Worm (Caenorhabditis elegans) whole organism, L4 larva: Measurements from ENCODE around the gene fbxa-157.

Experiments
- F44E2.7 ChIP-seq: fragments of 200-800 bp; sonication (Bioruptor generic); IDR thresholded peaks from 2 replicates; pipeline ENCODE4 v2.1.2; 2022; ENCODE audit warnings: missing genetic modification characterization, missing compliant biosample characterization
- R02D3.7 ChIP-seq: fragments of 150-350 bp; sonication (generic microtip); optimal IDR thresholded peaks from 3 replicates; lab custom pipeline; 2014; ENCODE audit warnings: missing biosample characterization, missing genetic modification characterization
- T26A8.4 ChIP-seq: fragments of 200-800 bp; sonication (Bioruptor generic); IDR thresholded peaks from 2 replicates; pipeline ENCODE4 v1.3.6; 2022; ENCODE audit warnings: missing genetic modification characterization, missing compliant biosample characterization
- aha-1 ChIP-seq: fragments of 150-350 bp; peaks from one replicate; lab custom pipeline; 2014; ENCODE audit warnings: missing biosample characterization, missing genetic modification characterization
- arid-1 ChIP-seq: fragments of 200-800 bp; sonication (Bioruptor generic); conservative IDR thresholded peaks from 2 replicates; pipeline ENCODE4 v1.3.6; 2022; ENCODE audit warnings: missing genetic modification reagents, missing genetic modification characterization, missing compliant biosample characterization
- attf-4 ChIP-seq: sonication (generic microtip); optimal IDR thresholded peaks from 3 replicates; lab custom pipeline; 2017; ENCODE audit warnings: missing biosample characterization, missing genetic modification characterization
- ceh-44 ChIP-seq: fragments of 200-800 bp; sonication (Bioruptor generic); IDR thresholded peaks from 2 replicates; pipeline ENCODE4 v1.3.6; 2022; ENCODE audit warnings: missing genetic modification reagents, missing genetic modification characterization, missing compliant biosample characterization
- ceh-62 ChIP-seq: sonication (generic microtip); optimal IDR thresholded peaks from 2 replicates; lab custom pipeline; 2017; ENCODE audit warnings: missing biosample characterization, missing genetic modification characterization
- ces-1 ChIP-seq: fragments of 150-350 bp; sonication (generic microtip); optimal IDR thresholded peaks from 4 replicates; lab custom pipeline; 2014; ENCODE audit warnings: missing biosample characterization, missing genetic modification reagents, missing genetic modification characterization
- daf-16 ChIP-seq, 3 experiments: sonication (generic microtip); optimal IDR thresholded peaks; 2 replicates each; lab custom pipeline; 2016 to 2017; ENCODE audit warnings: missing genetic modification characterization in 3 of 3, missing genetic modification reagents in 3 of 3, mild to moderate bottlenecking in 2 of 3, missing compliant biosample characterization in 2 of 3, missing biosample characterization in 1 of 3, moderate library complexity in 1 of 3
- dmd-8 ChIP-seq: fragments of 200-800 bp; sonication (Bioruptor generic); IDR thresholded peaks from 2 replicates; pipeline ENCODE4 v1.3.6; 2022; ENCODE audit warnings: missing genetic modification characterization, missing compliant biosample characterization
- egl-43 ChIP-seq: fragments of 200-800 bp; sonication (Bioruptor generic); IDR thresholded peaks from 2 replicates; pipeline ENCODE4 v1.3.6; 2022; ENCODE audit warnings: missing genetic modification reagents, missing genetic modification characterization, missing compliant biosample characterization
- fkh-10 ChIP-seq: fragments of 150-350 bp; optimal IDR thresholded peaks from 2 replicates; lab custom pipeline; 2014; ENCODE audit warnings: missing biosample characterization, missing genetic modification reagents, missing genetic modification characterization
- fos-1 ChIP-seq: fragments of 150-350 bp; optimal IDR thresholded peaks from 2 replicates; lab custom pipeline; 2014; ENCODE audit warnings: missing biosample characterization, missing genetic modification characterization
- gei-8 ChIP-seq: fragments of 200-800 bp; sonication (Bioruptor generic); optimal IDR thresholded peaks from 2 replicates; lab custom pipeline; 2018; ENCODE audit warnings: mild to moderate bottlenecking, missing genetic modification characterization, missing compliant biosample characterization
- hmg-1.1 ChIP-seq: fragments of 200-800 bp; sonication (Bioruptor generic); IDR thresholded peaks from 2 replicates; pipeline ENCODE4 v1.3.6; 2022; ENCODE audit warnings: missing genetic modification reagents, missing genetic modification characterization, missing compliant biosample characterization
- lin-1 ChIP-seq: fragments of 200-800 bp; sonication (Bioruptor generic); IDR thresholded peaks from 2 replicates; pipeline ENCODE4 v1.3.6; 2022; ENCODE audit warnings: missing genetic modification reagents, missing genetic modification characterization, missing compliant biosample characterization
- lin-13 ChIP-seq: fragments of 150-350 bp; optimal IDR thresholded peaks from 2 replicates; lab custom pipeline; 2014; ENCODE audit warnings: missing biosample characterization, missing genetic modification reagents, missing genetic modification characterization
- lin-38 ChIP-seq: fragments of 200-800 bp; sonication (Bioruptor generic); IDR thresholded peaks from 2 replicates; pipeline ENCODE4 v1.3.6; 2022; ENCODE audit warnings: missing genetic modification reagents, missing genetic modification characterization, missing compliant biosample characterization
- lir-3 ChIP-seq: sonication (generic microtip); optimal IDR thresholded peaks from 2 replicates; lab custom pipeline; 2016; ENCODE audit warnings: mild to moderate bottlenecking, missing genetic modification characterization, missing compliant biosample characterization
- lsy-2 ChIP-seq, 2 experiments: fragments of 150-350 bp in 1 of 2; sonication (generic microtip) in 1 of 2; optimal IDR thresholded peaks; 2 replicates each; lab custom pipeline; 2014 to 2017; ENCODE audit warnings: missing biosample characterization in 2 of 2, missing genetic modification characterization in 2 of 2
- mdl-1 ChIP-seq, 2 experiments: fragments of 150-350 bp in 1 of 2; sonication (generic microtip) in 1 of 2; optimal IDR thresholded peaks; 2 replicates each; lab custom pipeline; 2014 to 2017; ENCODE audit warnings: missing biosample characterization in 2 of 2, missing genetic modification characterization in 2 of 2
- mep-1 ChIP-seq: fragments of 150-350 bp; sonication (generic microtip); optimal IDR thresholded peaks from 3 replicates; lab custom pipeline; 2014; ENCODE audit warnings: missing biosample characterization, missing genetic modification characterization
- mes-2 ChIP-seq: sonication (generic microtip); optimal IDR thresholded peaks from 2 replicates; lab custom pipeline; 2016; ENCODE audit warnings: missing genotype, mild to moderate bottlenecking, missing genetic modification characterization, missing compliant biosample characterization; ENCODE audit not compliant: poor library complexity, severe bottlenecking
- mxl-2 ChIP-seq: fragments of 200-800 bp; sonication (Bioruptor generic); conservative IDR thresholded peaks from 2 replicates; pipeline ENCODE4 v1.3.6; 2022; ENCODE audit warnings: missing genetic modification reagents, missing genetic modification characterization, missing compliant biosample characterization
- mxl-3 ChIP-seq: fragments of 200-800 bp; sonication (Bioruptor generic); optimal IDR thresholded peaks from 2 replicates; lab custom pipeline; 2018; ENCODE audit warnings: mild to moderate bottlenecking, missing genetic modification characterization, missing compliant biosample characterization
- nhr-10 ChIP-seq: fragments of 150-350 bp; optimal IDR thresholded peaks from 2 replicates; lab custom pipeline; 2014; ENCODE audit warnings: missing biosample characterization, missing genetic modification characterization
- nhr-102 ChIP-seq: sonication (generic microtip); optimal IDR thresholded peaks from 2 replicates; lab custom pipeline; 2016; ENCODE audit warnings: mild to moderate bottlenecking, missing genetic modification characterization, moderate library complexity, missing compliant biosample characterization
- nhr-111 ChIP-seq: fragments of 200-800 bp; sonication (Bioruptor generic); optimal IDR thresholded peaks from 2 replicates; lab custom pipeline; 2018; ENCODE audit warnings: mild to moderate bottlenecking, missing genetic modification characterization, missing compliant biosample characterization
- nhr-237 ChIP-seq: sonication (generic microtip); optimal IDR thresholded peaks from 2 replicates; lab custom pipeline; 2017; ENCODE audit warnings: missing biosample characterization, missing genetic modification characterization
- nhr-28 ChIP-seq: fragments of 150-350 bp; optimal IDR thresholded peaks from 2 replicates; lab custom pipeline; 2014; ENCODE audit warnings: missing biosample characterization, missing genetic modification characterization
- nhr-42 ChIP-seq: fragments of 200-800 bp; sonication (Bioruptor generic); IDR thresholded peaks from 2 replicates; pipeline ENCODE4 v1.3.6; 2022; ENCODE audit warnings: missing genetic modification characterization, missing compliant biosample characterization
- nhr-6 ChIP-seq: fragments of 150-350 bp; optimal IDR thresholded peaks from 2 replicates; lab custom pipeline; 2014; ENCODE audit warnings: missing biosample characterization, missing genetic modification characterization
- nhr-76 ChIP-seq: fragments of 150-350 bp; optimal IDR thresholded peaks from 2 replicates; lab custom pipeline; 2014; ENCODE audit warnings: missing biosample characterization, missing genetic modification characterization
- pqm-1 ChIP-seq: sonication (generic microtip); optimal IDR thresholded peaks from 2 replicates; lab custom pipeline; 2017; ENCODE audit warnings: missing biosample characterization, missing genetic modification characterization
- rbr-2 ChIP-seq: sonication (generic microtip); optimal IDR thresholded peaks from 2 replicates; lab custom pipeline; 2016; ENCODE audit warnings: missing genotype, missing genetic modification characterization, missing compliant biosample characterization
- saeg-2 ChIP-seq: fragments of 200-800 bp; sonication (Bioruptor generic); IDR thresholded peaks from 2 replicates; pipeline ENCODE4 v1.3.6; 2022; ENCODE audit warnings: missing genetic modification reagents, missing genetic modification characterization, missing compliant biosample characterization
- skn-1 ChIP-seq: fragments of 150-350 bp; optimal IDR thresholded peaks from 2 replicates; lab custom pipeline; 2014; ENCODE audit warnings: missing biosample characterization, missing genetic modification characterization
- snpc-1.2 ChIP-seq: fragments of 200-800 bp; sonication (Bioruptor generic); IDR thresholded peaks from 2 replicates; pipeline ENCODE4 v1.3.6; 2022; ENCODE audit warnings: missing genetic modification reagents, missing genetic modification characterization, missing compliant biosample characterization
- snpc-4 ChIP-seq: fragments of 150-350 bp; optimal IDR thresholded peaks from 2 replicates; lab custom pipeline; 2014; ENCODE audit warnings: missing biosample characterization, missing genetic modification characterization
- spr-1 ChIP-seq: sonication (generic microtip); optimal IDR thresholded peaks from 2 replicates; lab custom pipeline; 2016; ENCODE audit warnings: mild to moderate bottlenecking, missing genetic modification characterization, missing compliant biosample characterization
- spr-3 ChIP-seq: fragments of 200-800 bp; sonication (Bioruptor generic); optimal IDR thresholded peaks from 2 replicates; lab custom pipeline; 2018; ENCODE audit warnings: mild to moderate bottlenecking, missing genetic modification characterization, missing compliant biosample characterization
- tra-1 ChIP-seq: fragments of 200-800 bp; sonication (Bioruptor generic); IDR thresholded peaks from 2 replicates; pipeline ENCODE4 v1.3.6; 2022; ENCODE audit warnings: missing genetic modification reagents, missing genetic modification characterization, missing compliant biosample characterization
- unc-130 ChIP-seq: sonication (generic microtip); optimal IDR thresholded peaks from 2 replicates; lab custom pipeline; 2016; ENCODE audit warnings: missing genetic modification reagents, missing genetic modification characterization, missing compliant biosample characterization
- unc-39 ChIP-seq: sonication (generic microtip); optimal IDR thresholded peaks from 2 replicates; lab custom pipeline; 2017; ENCODE audit warnings: missing biosample characterization, missing genetic modification characterization
- zag-1 ChIP-seq: fragments of 150-350 bp; optimal IDR thresholded peaks from 2 replicates; lab custom pipeline; 2014; ENCODE audit warnings: missing biosample characterization, missing genetic modification characterization
- zip-11 ChIP-seq: fragments of 200-800 bp; sonication (Bioruptor generic); IDR thresholded peaks from 2 replicates; pipeline ENCODE4 v1.3.6; 2022; ENCODE audit warnings: missing genetic modification characterization, missing compliant biosample characterization
- zip-2 ChIP-seq: fragments of 150-350 bp; optimal IDR thresholded peaks from 2 replicates; lab custom pipeline; 2014; ENCODE audit warnings: missing biosample characterization, missing genetic modification characterization

Gene fbxa-157

DNA sequence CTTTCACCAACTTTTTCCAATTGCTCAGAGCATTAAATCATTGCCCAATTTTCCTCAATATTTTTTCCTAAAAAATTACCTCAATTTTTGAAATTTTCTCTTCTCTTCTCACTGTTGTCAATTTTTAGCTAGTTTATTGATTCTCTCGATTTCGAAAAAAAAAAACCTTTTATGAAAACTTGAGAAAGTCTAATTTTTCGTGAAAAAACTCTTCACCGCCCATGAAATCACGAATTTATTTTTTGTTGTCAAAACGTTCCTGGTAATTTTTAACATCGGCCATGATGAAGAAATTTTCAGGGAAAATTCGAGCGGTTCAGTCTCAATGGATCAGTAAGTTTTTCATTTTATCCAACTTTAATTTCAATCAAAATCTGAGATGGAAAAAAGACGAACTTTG is at the start of gene fbxa-157:
Gene fbxa-157 (plus strand): TSS at position 301 of the 400 bp plus-strand sequence.
- TF ChIP-seq tra-1 (GFP tag; lab: Robert Waterston, UW) (no peak), unc-130 (no peak), aha-1 (peak; percentile 36)

- TF ChIP-seq arid-1 (no peak), nhr-102 (tag; lab: Kevin White, UChicago) (no peak), nhr-28 (tag; lab: Kevin White, UChicago) (no peak), unc-39 (no peak), lin-38 (no peak), ces-1 (GFP tag; lab: Kevin White, UChicago) (no peak), nhr-111 (GFP tag; lab: Kevin White, UChicago) (no peak), snpc-1.2 (GFP tag; lab: Robert Waterston, UW) (no peak), rbr-2 (tag; lab: Kevin White, UChicago) (no peak), nhr-10 (tag; lab: Kevin White, UChicago) (no peak), nhr-237 (no peak), pqm-1 (tag; lab: Kevin White, UChicago) (no peak), mxl-2 (GFP tag; lab: Robert Waterston, UW) (no peak), spr-1 (tag; lab: Kevin White, UChicago) (no peak), nhr-42 (GFP tag; lab: Robert Waterston, UW) (no peak), zip-11 (GFP tag; lab: Robert Waterston, UW) (no peak)
Measured at ce11 chrV:17855889-17856288, 43.7 kb upstream of the fbxa-157 start, which contains the start of gene tcc-1. TSS of gene tcc-1 (minus strand) at chrV:17855989.

- TF ChIP-seq lsy-2 (tag; optimal IDR thresholded peaks at IDR 0.05; lab: Kevin White, UChicago) (peak; percentile 81 to 85), dmd-8 (GFP tag; lab: Robert Waterston, UW) (no peak), snpc-4 (tag; lab: Kevin White, UChicago) (peak; percentile 20), attf-4 (tag; lab: Kevin White, UChicago) (no peak), tra-1 (GFP tag; lab: Robert Waterston, UW) (peak; percentile 33; the same call in 1 of the 2 replicates), zag-1 (tag; lab: Kevin White, UChicago) (peak; percentile 10), lin-38 (peak; percentile 82), nhr-10 (tag; lab: Kevin White, UChicago) (peak; percentile 42), nhr-102 (tag; lab: Kevin White, UChicago) (peak; percentile 67), hmg-1.1 (GFP tag; lab: Robert Waterston, UW) (peak; percentile 97), zip-2 (no peak), ces-1 (GFP tag; lab: Kevin White, UChicago) (peak; percentile 56), nhr-76 (tag; lab: Kevin White, UChicago) (no peak), T26A8.4 (peak; percentile 84), mes-2 (tag; lab: Kevin White, UChicago) (peak; percentile 75), fkh-10 (peak; percentile 80), ceh-62 (tag; lab: Kevin White, UChicago) (no peak), mdl-1 (tag; optimal IDR thresholded peaks at IDR 0.05; lab: Kevin White, UChicago) (peak; percentile 79 to 88), fos-1 (no peak), R02D3.7 (tag; lab: Kevin White, UChicago) (no peak), nhr-28 (tag; lab: Kevin White, UChicago) (peak; percentile 79), nhr-111 (GFP tag; lab: Kevin White, UChicago) (no peak), F44E2.7 (GFP tag; lab: Robert Waterston, UW) (no peak), lin-1 (GFP tag; lab: Robert Waterston, UW) (peak; percentile 84), skn-1 (no peak), gei-8 (GFP tag; lab: Kevin White, UChicago) (no peak), lir-3 (peak; percentile 20), spr-3 (GFP tag; lab: Kevin White, UChicago) (no peak), mxl-3 (GFP tag; lab: Kevin White, UChicago) (peak; percentile 85), nhr-237 (no peak), nhr-6 (peak; percentile 22), egl-43 (GFP tag; lab: Robert Waterston, UW) (peak; percentile 76), unc-130 (no peak), aha-1 (no peak), lin-13 (GFP tag; lab: Kevin White, UChicago) (peak; percentile 53), ceh-44 (0 out of 2 replicates have a peak, but pooled peaks have one; percentile 49), saeg-2 (no peak), daf-16 (GFP tag; optimal IDR thresholded peaks at IDR 0.05; lab: Kevin White, UChicago) (peak; percentile 9 to 47), daf-16 (tag; optimal IDR thresholded peaks at IDR 0.05; lab: Kevin White, UChicago) (peak; percentile 66), mep-1 (peak; percentile 89)
Measured at ce11 chrV:17857901-17858300, 41.7 kb upstream of the fbxa-157 start.
